Worm (Caenorhabditis elegans) whole organism, young adult: ENCODE data around the gene F07G6.8.
"Not testable (repeated sequence)": the region's sequence is repeated elsewhere in the genome, so short reads cannot be mapped to it uniquely, and the experiment has no call there.

Experiments
- F23B12.7 ChIP-seq: sonication (generic microtip); optimal IDR thresholded peaks from 2 replicates; lab custom pipeline; 2017; ENCODE audit warnings: missing genetic modification characterization, mild to moderate bottlenecking, missing compliant biosample characterization, antibody characterized with exemption, moderate library complexity; ENCODE audit not compliant: insufficient read depth
- ceh-100 ChIP-seq: fragments of 200-800 bp; sonication (Bioruptor generic); IDR thresholded peaks from 2 replicates; pipeline ENCODE4 v1.3.6; 2022; ENCODE audit warnings: missing genetic modification reagents, missing genetic modification characterization, missing compliant biosample characterization
- ceh-91 ChIP-seq: fragments of 200-800 bp; sonication (Bioruptor generic); IDR thresholded peaks from 2 replicates; pipeline ENCODE4 v1.3.6; 2022; ENCODE audit warnings: missing genetic modification reagents, missing genetic modification characterization, missing compliant biosample characterization
- let-607 ChIP-seq, 2 experiments: fragments of 200-800 bp in 1 of 2; sonication (Bioruptor generic) in 1 of 2; sonication (generic microtip) in 1 of 2; optimal IDR thresholded peaks; 2 replicates each; lab custom pipeline; 2016 to 2018; ENCODE audit warnings: mild to moderate bottlenecking in 2 of 2, missing compliant biosample characterization in 2 of 2, missing genetic modification characterization in 2 of 2, moderate library complexity in 2 of 2, missing genotype in 1 of 2
- nfya-1 ChIP-seq: sonication (generic microtip); optimal IDR thresholded peaks from 2 replicates; lab custom pipeline; 2017; ENCODE audit warnings: antibody characterized with exemption, missing compliant biosample characterization, missing genetic modification characterization, borderline replicate concordance; ENCODE audit not compliant: insufficient read depth
- snpc-1.3 ChIP-seq: sonication (generic microtip); optimal IDR thresholded peaks from 2 replicates; lab custom pipeline; 2017; ENCODE audit warnings: missing genetic modification characterization, mild to moderate bottlenecking, missing compliant biosample characterization, antibody characterized with exemption, moderate library complexity, missing genotype, missing genetic modification reagents; ENCODE audit not compliant: insufficient read depth

DNA sequence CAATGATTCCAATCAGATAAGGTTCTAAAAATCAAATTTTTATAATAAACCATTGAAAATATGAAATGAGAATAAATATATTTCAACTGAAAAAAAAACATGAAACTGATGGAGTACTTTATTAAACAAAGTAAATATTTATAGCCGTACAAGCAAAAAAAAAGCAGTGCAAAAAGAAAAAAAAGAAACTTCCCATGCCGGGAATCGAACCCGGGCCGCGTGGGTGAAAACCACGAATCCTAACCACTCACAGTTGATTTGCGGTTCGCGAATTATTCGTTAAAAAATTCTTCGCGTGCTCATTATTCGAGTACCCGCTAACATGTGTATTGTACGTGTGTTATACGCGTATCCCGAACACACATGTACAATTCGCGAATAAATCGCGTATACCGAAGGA lies 29.4 kb downstream of the F07G6.8 start, which contains the start of gene C36C9.6:
- not testable (repeated sequence) for TF ChIP-seq let-607 (tag; optimal IDR thresholded peaks at IDR 0.05; lab: Kevin White, UChicago); snpc-1.3 (tag; lab: Kevin White, UChicago); ceh-100 (GFP tag; lab: Robert Waterston, UW); F23B12.7 (tag; lab: Kevin White, UChicago); nfya-1 (tag; lab: Kevin White, UChicago); ceh-91 (GFP tag; lab: Robert Waterston, UW)
